Worm (Caenorhabditis elegans): ENCODE data around the gene cpt-4.

cpt-4 gene

DNA sequence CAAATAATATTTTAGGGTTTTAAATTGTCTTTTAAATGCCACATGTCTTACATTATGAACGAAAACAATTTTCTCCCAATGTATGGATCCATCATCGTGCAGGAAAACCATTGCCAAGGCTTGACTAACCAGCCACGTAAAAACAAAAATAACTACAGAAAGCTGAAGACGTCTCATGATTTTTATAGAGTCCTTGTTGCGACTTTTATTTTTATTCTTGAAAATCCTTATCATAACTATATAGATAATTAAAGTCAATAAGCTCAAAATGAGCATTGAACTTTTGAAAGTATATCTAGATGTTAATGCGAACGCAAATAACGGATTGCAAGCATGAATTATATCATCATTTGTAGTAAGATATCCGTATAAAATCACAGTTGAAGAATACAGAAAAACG lies 47.4 kb downstream of the cpt-4 start:
- TF ChIP-seq unc-62 (GFP tag; optimal IDR thresholded peaks at IDR 0.05), result no peak

DNA sequence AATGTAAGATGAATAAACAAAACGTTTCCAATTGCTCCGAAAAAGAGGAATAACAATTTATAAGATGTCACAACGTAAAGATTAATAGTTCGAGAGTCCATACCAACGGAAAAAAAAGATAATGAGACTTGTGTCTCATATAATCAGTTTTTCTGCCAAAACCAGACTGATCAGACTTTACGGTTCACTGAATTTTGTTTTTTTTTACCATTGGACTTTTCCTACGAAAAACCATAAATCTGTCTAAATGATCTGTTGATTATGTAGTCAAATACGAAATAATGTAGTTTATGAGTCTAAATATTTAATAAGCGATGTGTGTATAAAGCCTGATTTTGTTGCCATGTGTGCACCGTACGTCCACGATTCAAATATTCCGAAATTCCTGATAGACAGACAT lies 48.5 kb downstream of the cpt-4 start, which contains the start of gene srsx-11:
srsx-11 (minus strand) TSS at position 101 of the 400 bp plus-strand sequence.
- no peak for TF ChIP-seq unc-62 (GFP tag; optimal IDR thresholded peaks at IDR 0.05)

DNA sequence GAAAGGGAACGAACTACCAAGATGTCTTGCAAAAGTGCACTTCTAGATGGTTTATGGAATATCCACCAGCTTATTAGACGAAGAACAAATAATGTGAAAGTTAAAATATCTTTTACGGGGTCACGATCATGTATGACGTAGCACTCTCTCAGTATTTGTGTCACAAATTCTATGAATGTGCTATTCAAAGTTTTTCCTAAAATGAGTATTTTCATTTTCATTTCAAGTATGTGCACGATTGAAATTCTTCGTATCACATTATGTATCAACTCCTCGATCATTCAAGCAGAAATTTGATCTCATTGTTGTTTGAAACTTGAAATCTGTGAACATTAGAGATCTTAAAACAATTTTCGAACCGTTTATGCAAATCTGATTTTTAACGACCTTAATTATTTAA lies 50.0 kb downstream of the cpt-4 start:
- TF ChIP-seq unc-62 (GFP tag; optimal IDR thresholded peaks at IDR 0.05), result no peak

DNA sequence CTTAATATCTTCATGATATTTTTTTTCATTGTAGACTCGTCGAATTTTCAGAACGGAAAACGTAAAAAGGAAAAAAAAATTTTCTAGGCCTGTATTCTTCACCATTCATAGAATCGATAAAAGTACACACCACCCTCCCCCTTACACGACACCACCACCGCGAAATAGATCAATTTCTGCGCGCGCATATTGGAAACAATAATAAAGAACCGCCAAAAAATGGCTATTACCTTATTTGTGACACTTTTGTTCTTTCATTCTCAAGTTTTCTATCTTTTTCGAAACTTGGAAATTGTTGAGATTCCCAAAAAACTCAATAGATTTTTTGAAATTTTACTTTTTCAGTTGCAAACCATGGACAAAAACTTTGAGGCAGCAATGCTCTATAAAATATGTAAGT lies 52.4 kb downstream of the cpt-4 start, which contains the start of gene F26G5.1:
F26G5.1 (plus strand) TSS at position 339 of the 400 bp plus-strand sequence.
- no peak for TF ChIP-seq unc-62 (GFP tag; optimal IDR thresholded peaks at IDR 0.05)

DNA sequence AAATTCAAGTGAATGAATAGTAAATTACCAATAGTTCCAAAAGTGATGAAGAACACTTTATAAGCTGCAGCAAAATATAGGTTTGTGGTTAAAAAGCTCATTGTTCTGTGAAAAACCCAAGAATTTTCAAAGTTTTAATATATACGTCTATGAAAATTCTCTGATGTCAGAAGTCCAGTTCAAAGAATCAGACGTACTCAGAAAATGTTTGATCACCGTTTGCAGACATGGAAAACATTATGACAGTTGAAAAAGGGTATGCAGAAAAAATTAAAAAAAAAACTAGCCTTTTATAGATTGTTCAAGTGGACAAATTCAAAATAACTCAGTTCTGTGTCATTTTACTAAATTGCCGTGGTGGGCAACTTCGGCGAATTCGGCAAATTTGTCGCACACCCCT lies 52.8 kb downstream of the cpt-4 start, which contains the start of gene srsx-10:
srsx-10 (minus strand) TSS at position 101 of the 400 bp plus-strand sequence.
- TF ChIP-seq unc-62 (GFP tag; optimal IDR thresholded peaks at IDR 0.05), result no peak
